Worm (Caenorhabditis elegans): ENCODE data around the gene F36G3.2.

DNA sequence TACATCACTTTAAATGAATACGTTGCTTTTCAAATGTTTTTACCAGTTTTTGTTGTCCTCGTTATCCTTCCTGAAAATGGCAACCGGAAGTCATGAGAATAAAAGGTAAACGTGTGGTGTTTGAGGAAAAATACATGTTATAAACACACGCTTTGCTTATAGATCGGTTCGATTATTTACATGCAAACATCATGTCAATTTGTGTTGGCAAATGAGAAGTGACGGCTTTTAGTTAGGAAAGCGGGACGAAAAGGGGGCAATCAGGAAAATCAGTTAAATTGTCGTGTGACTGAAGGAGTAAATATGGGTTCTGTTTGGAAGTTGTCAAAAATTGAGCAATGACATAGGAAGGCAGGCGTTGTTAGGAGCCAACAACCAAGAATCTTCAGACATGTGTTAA lies 37.1 kb upstream of the F36G3.2 start, which contains the start of gene rrc-1:
- TF ChIP-seq nhr-28 (tag; optimal IDR thresholded peaks at IDR 0.05) (no peak), unc-39 (tag; optimal IDR thresholded peaks at IDR 0.05) (no peak), pha-4 (tag; optimal IDR thresholded peaks at IDR 0.05) (no peak), ceh-83 (GFP tag; optimal IDR thresholded peaks at IDR 0.05) (no peak)

Data from whole organism, mixed stage, embryonic.